Worm (Caenorhabditis elegans) whole organism, L1 larva: Measurements from ENCODE around the gene algn-11.

Experiments used
- C16A3.4 ChIP-seq: fragments of 150-350 bp; optimal IDR thresholded peaks from 2 replicates; lab custom pipeline; 2014; ENCODE audit warnings: missing biosample characterization, missing genetic modification characterization
- C34B4.2 ChIP-seq: sonication (generic microtip); optimal IDR thresholded peaks from 2 replicates; lab custom pipeline; 2017; ENCODE audit warnings: mild to moderate bottlenecking, missing genetic modification characterization, missing compliant biosample characterization
- aly-2 ChIP-seq: fragments of 150-350 bp; optimal IDR thresholded peaks from 2 replicates; lab custom pipeline; 2014; ENCODE audit warnings: missing biosample characterization, missing genetic modification characterization
- ceh-63 ChIP-seq: fragments of 200-800 bp; sonication (Bioruptor generic); optimal IDR thresholded peaks from 2 replicates; lab custom pipeline; 2018; ENCODE audit warnings: mild to moderate bottlenecking, missing genetic modification characterization, missing compliant biosample characterization
- ceh-82 ChIP-seq, 3 experiments: fragments of 150-350 bp in 1 of 3; sonication (generic microtip) in 2 of 3; optimal IDR thresholded peaks; 2 replicates each; lab custom pipeline; 2014 to 2017; ENCODE audit warnings: missing biosample characterization in 3 of 3, missing genetic modification characterization in 3 of 3
- ceh-88 ChIP-seq: fragments of 200-800 bp; sonication (Bioruptor generic); IDR thresholded peaks from 2 replicates; pipeline ENCODE4 v1.3.6; 2022; ENCODE audit warnings: missing genetic modification characterization, missing compliant biosample characterization
- dpl-1 ChIP-seq, 3 experiments: fragments of 150-350 bp in 2 of 3; sonication (generic microtip) in 1 of 3; optimal IDR thresholded peaks; 2 replicates each; lab custom pipeline; 2014 to 2017; ENCODE audit warnings: missing biosample characterization in 3 of 3, missing genetic modification characterization in 3 of 3, missing genetic modification reagents in 3 of 3
- efl-1 ChIP-seq, 4 experiments: fragments of 150-350 bp; optimal IDR thresholded peaks in 3 of 4; peaks in 1 of 4; 1 replicate in 1 of 4; 2 replicates in 3 of 4; lab custom pipeline; 2014; ENCODE audit warnings: missing biosample characterization in 2 of 4, missing genetic modification characterization in 2 of 4, missing genetic modification reagents in 2 of 4
- efl-3 ChIP-seq: fragments of 200-800 bp; sonication (Bioruptor generic); optimal IDR thresholded peaks from 2 replicates; lab custom pipeline; 2018; ENCODE audit warnings: mild to moderate bottlenecking, missing genetic modification characterization, missing compliant biosample characterization
- elt-2 ChIP-seq: sonication (generic microtip); optimal IDR thresholded peaks from 2 replicates; lab custom pipeline; 2016; ENCODE audit warnings: missing genetic modification characterization, mild to moderate bottlenecking, inconsistent platforms, missing compliant biosample characterization, missing genetic modification reagents
- elt-3 ChIP-seq, 6 experiments: fragments of 150-350 bp in 1 of 6; sonication (generic microtip); optimal IDR thresholded peaks; 2 replicates each; lab custom pipeline; 2017 to 2018; ENCODE audit warnings: missing biosample characterization in 6 of 6, missing genetic modification characterization in 6 of 6, inconsistent platforms in 1 of 6
- ets-5 ChIP-seq: fragments of 200-800 bp; sonication (Bioruptor generic); IDR thresholded peaks from 2 replicates; pipeline ENCODE4 v1.3.6; 2022; ENCODE audit warnings: missing genetic modification characterization, missing compliant biosample characterization
- fkh-4 ChIP-seq: sonication (generic microtip); optimal IDR thresholded peaks from 2 replicates; lab custom pipeline; 2016; ENCODE audit warnings: missing compliant biosample characterization, missing genetic modification characterization, borderline replicate concordance
- fos-1 ChIP-seq: fragments of 150-350 bp; optimal IDR thresholded peaks from 2 replicates; lab custom pipeline; 2014; ENCODE audit warnings: missing biosample characterization, missing genetic modification characterization
- hpl-2 ChIP-seq: fragments of 150-350 bp; optimal IDR thresholded peaks from 2 replicates; lab custom pipeline; 2014; ENCODE audit warnings: missing biosample characterization, missing genetic modification reagents, missing genetic modification characterization
- isw-1 ChIP-seq: fragments of 200-800 bp; sonication (Bioruptor generic); IDR thresholded peaks from 2 replicates; pipeline ENCODE4 v1.3.6; 2022; ENCODE audit warnings: missing genetic modification characterization, missing compliant biosample characterization
- jun-1 ChIP-seq: fragments of 150-350 bp; optimal IDR thresholded peaks from 2 replicates; lab custom pipeline; 2014; ENCODE audit warnings: missing biosample characterization, missing genetic modification reagents, missing genetic modification characterization
- lin-13 ChIP-seq: fragments of 150-350 bp; optimal IDR thresholded peaks from 2 replicates; lab custom pipeline; 2014; ENCODE audit warnings: missing biosample characterization, missing genetic modification reagents, missing genetic modification characterization
- lin-14 ChIP-seq: fragments of 200-800 bp; sonication (Bioruptor generic); optimal IDR thresholded peaks from 2 replicates; lab custom pipeline; 2018; ENCODE audit warnings: mild to moderate bottlenecking, missing genetic modification characterization, moderate library complexity, missing compliant biosample characterization
- lin-35 ChIP-seq, 2 experiments: fragments of 150-350 bp; optimal IDR thresholded peaks; 2 replicates each; lab custom pipeline; 2014; ENCODE audit warnings: missing biosample characterization in 2 of 2, missing genetic modification characterization in 2 of 2, missing genetic modification reagents in 2 of 2
- lir-3 ChIP-seq: sonication (generic microtip); optimal IDR thresholded peaks from 2 replicates; lab custom pipeline; 2016; ENCODE audit warnings: mild to moderate bottlenecking, missing genetic modification characterization, moderate library complexity, missing compliant biosample characterization; ENCODE audit not compliant: poor library complexity
- lsy-2 ChIP-seq, 2 experiments: fragments of 150-350 bp; optimal IDR thresholded peaks; 2 replicates each; lab custom pipeline; 2014; ENCODE audit warnings: missing biosample characterization in 2 of 2, missing genetic modification characterization in 2 of 2
- mdl-1 ChIP-seq, 2 experiments: fragments of 150-350 bp; optimal IDR thresholded peaks; 2 replicates each; lab custom pipeline; 2014 to 2017; ENCODE audit warnings: missing biosample characterization in 2 of 2, missing genetic modification characterization in 2 of 2, inconsistent platforms in 1 of 2
- nhr-11 ChIP-seq: fragments of 150-350 bp; optimal IDR thresholded peaks from 2 replicates; lab custom pipeline; 2014; ENCODE audit warnings: missing biosample characterization, missing genetic modification characterization
- nhr-12 ChIP-seq: sonication (generic microtip); optimal IDR thresholded peaks from 2 replicates; lab custom pipeline; 2017; ENCODE audit warnings: missing biosample characterization, missing genetic modification characterization
- nhr-20 ChIP-seq: sonication (generic microtip); optimal IDR thresholded peaks from 2 replicates; lab custom pipeline; 2016; ENCODE audit warnings: mild to moderate bottlenecking, missing genetic modification characterization, missing compliant biosample characterization
- nhr-237 ChIP-seq: fragments of 150-350 bp; optimal IDR thresholded peaks from 2 replicates; lab custom pipeline; 2014; ENCODE audit warnings: missing biosample characterization, missing genetic modification characterization
- nhr-28 ChIP-seq: fragments of 150-350 bp; optimal IDR thresholded peaks from 2 replicates; lab custom pipeline; 2014; ENCODE audit warnings: missing biosample characterization, missing genetic modification characterization
- nhr-71 ChIP-seq: sonication (generic microtip); optimal IDR thresholded peaks from 2 replicates; lab custom pipeline; 2016; ENCODE audit warnings: mild to moderate bottlenecking, missing genetic modification characterization, moderate library complexity, missing compliant biosample characterization
- nhr-84 ChIP-seq: sonication (generic microtip); optimal IDR thresholded peaks from 2 replicates; lab custom pipeline; 2017; ENCODE audit warnings: missing biosample characterization, missing genetic modification characterization
- nhr-90 ChIP-seq: sonication (generic microtip); optimal IDR thresholded peaks from 2 replicates; lab custom pipeline; 2016; ENCODE audit warnings: mild to moderate bottlenecking, missing genetic modification characterization, missing compliant biosample characterization; ENCODE audit not compliant: poor library complexity
- pag-3 ChIP-seq: sonication (generic microtip); optimal IDR thresholded peaks from 2 replicates; lab custom pipeline; 2017; ENCODE audit warnings: missing genetic modification characterization, mild to moderate bottlenecking, missing compliant biosample characterization, antibody characterized with exemption, borderline replicate concordance; ENCODE audit not compliant: insufficient read depth
- rnt-1 ChIP-seq: sonication (generic microtip); optimal IDR thresholded peaks from 2 replicates; lab custom pipeline; 2016; ENCODE audit warnings: mild to moderate bottlenecking, missing genetic modification characterization, moderate library complexity, missing compliant biosample characterization
- snu-23 ChIP-seq: sonication (generic microtip); optimal IDR thresholded peaks from 2 replicates; lab custom pipeline; 2016; ENCODE audit warnings: missing genetic modification characterization, missing compliant biosample characterization
- swsn-7 ChIP-seq: sonication (generic microtip); optimal IDR thresholded peaks from 2 replicates; lab custom pipeline; 2016; ENCODE audit warnings: missing genetic modification characterization, missing compliant biosample characterization
- tlp-1 ChIP-seq: fragments of 150-350 bp; optimal IDR thresholded peaks from 2 replicates; lab custom pipeline; 2014; ENCODE audit warnings: missing biosample characterization, missing genetic modification characterization
- unc-30 ChIP-seq: sonication (generic microtip); optimal IDR thresholded peaks from 2 replicates; lab custom pipeline; 2017; ENCODE audit warnings: missing biosample characterization, missing genetic modification characterization
- unc-86 ChIP-seq: sonication (generic microtip); optimal IDR thresholded peaks from 2 replicates; lab custom pipeline; 2016; ENCODE audit warnings: missing genetic modification characterization, missing compliant biosample characterization
- unc-98 ChIP-seq: fragments of 200-800 bp; sonication (Bioruptor generic); IDR thresholded peaks from 2 replicates; pipeline ENCODE4 v1.3.6; 2022; ENCODE audit warnings: missing genetic modification characterization, missing compliant biosample characterization
- vab-15 ChIP-seq: sonication (generic microtip); optimal IDR thresholded peaks from 2 replicates; lab custom pipeline; 2017; ENCODE audit warnings: missing genotype, mild to moderate bottlenecking, missing genetic modification characterization, missing compliant biosample characterization
- xbp-1 ChIP-seq: sonication (generic microtip); optimal IDR thresholded peaks from 2 replicates; lab custom pipeline; 2016; ENCODE audit warnings: missing genetic modification characterization, missing compliant biosample characterization
- ztf-4 ChIP-seq: fragments of 150-350 bp; optimal IDR thresholded peaks from 2 replicates; lab custom pipeline; 2014; ENCODE audit warnings: missing biosample characterization, missing genetic modification characterization

The algn-11 gene

ce11 chrIII:7314927-7315547, 24.7 kb upstream of the algn-11 start, which contains the start of gene nspg-6:
Gene nspg-6 (minus strand): TSS chrIII:7314977.
- no peak for TF ChIP-seq nhr-237
- no peak for TF ChIP-seq fos-1 (tag; lab: Kevin White, UChicago)
- peak; percentile 14 for TF ChIP-seq elt-2

ce11 chrIII:7314473-7314872, 24.1 kb upstream of the algn-11 start:
- TF ChIP-seq isw-1 (GFP tag; lab: Robert Waterston, UW) (no peak), ceh-88 (no peak), fkh-4 (tag; lab: Kevin White, UChicago) (no peak), elt-3 (tag; optimal IDR thresholded peaks at IDR 0.05; lab: Kevin White, UChicago) (no peak)

ce11 chrIII:7310662-7311340, 20.4 kb upstream of the algn-11 start, which contains the start of the genes F56C9.6 and F56C9.3:
Gene F56C9.6 (minus strand): TSS chrIII:7310773.
Gene F56C9.3 (plus strand): TSS chrIII:7311290.
- TF ChIP-seq xbp-1 (tag; lab: Kevin White, UChicago) = no peak
- TF ChIP-seq pag-3 (tag; lab: Kevin White, UChicago) = no peak
- no peak for TF ChIP-seq unc-86 (tag; lab: Kevin White, UChicago)
- no peak for TF ChIP-seq swsn-7 (tag; lab: Kevin White, UChicago)
- TF ChIP-seq unc-30 = no peak
- TF ChIP-seq snu-23 (GFP tag; lab: Kevin White, UChicago) = no peak
- TF ChIP-seq lsy-2 (tag; optimal IDR thresholded peaks at IDR 0.05; lab: Kevin White, UChicago) = no peak
- no peak for TF ChIP-seq unc-98 (GFP tag; lab: Robert Waterston, UW)
- no peak for TF ChIP-seq elt-3 (tag; optimal IDR thresholded peaks at IDR 0.05; lab: Kevin White, UChicago)
- TF ChIP-seq tlp-1 (tag; lab: Kevin White, UChicago) = no peak

ce11 chrIII:7308600-7309109, 18.3 kb upstream of the algn-11 start, which contains the start of gene acbp-4:
Gene acbp-4 (minus strand): TSS chrIII:7309109.
- TF ChIP-seq mdl-1 (tag; optimal IDR thresholded peaks at IDR 0.05; lab: Kevin White, UChicago) (no peak), efl-3 (GFP tag; lab: Kevin White, UChicago) (no peak), nhr-71 (no peak), nhr-28 (tag; lab: Kevin White, UChicago) (no peak), rnt-1 (tag; lab: Kevin White, UChicago) (no peak), efl-1 (optimal IDR thresholded peaks at IDR 0.05; lab: Kevin White, UChicago) (no peak), efl-1 (GFP tag; optimal IDR thresholded peaks at IDR 0.05 in 1 of 2; lab: Kevin White, UChicago) (no peak), ceh-88 (no peak), swsn-7 (tag; lab: Kevin White, UChicago) (no peak), nhr-11 (no peak), ets-5 (GFP tag; lab: Robert Waterston, UW) (no peak), ceh-63 (no peak), dpl-1 (GFP tag; optimal IDR thresholded peaks at IDR 0.05; lab: Kevin White, UChicago) (no peak), nhr-84 (tag; lab: Kevin White, UChicago) (no peak), ztf-4 (tag; lab: Kevin White, UChicago) (no peak), lir-3 (no peak), C34B4.2 (tag; lab: Kevin White, UChicago) (no peak), nhr-12 (tag; lab: Kevin White, UChicago) (no peak), C16A3.4 (tag; lab: Kevin White, UChicago) (no peak), fos-1 (tag; lab: Kevin White, UChicago) (no peak)

ce11 chrIII:7305649-7305977, 15.3 kb upstream of the algn-11 start:
- TF ChIP-seq nhr-20 (peak; percentile 42), vab-15 (tag; lab: Kevin White, UChicago) (no peak), lin-13 (GFP tag; lab: Kevin White, UChicago) (no peak), ceh-82 (tag; optimal IDR thresholded peaks at IDR 0.05; lab: Kevin White, UChicago) (no peak), nhr-90 (tag; lab: Kevin White, UChicago) (peak; percentile 21), aly-2 (no peak), elt-3 (tag; optimal IDR thresholded peaks at IDR 0.05; lab: Kevin White, UChicago) (peak in 4 of 6 experiments; percentile 20 to 88 (median 44)), pag-3 (tag; lab: Kevin White, UChicago) (no peak), tlp-1 (tag; lab: Kevin White, UChicago) (no peak), lin-14 (peak; percentile 47), nhr-71 (peak; percentile 40), lin-35 (GFP tag; optimal IDR thresholded peaks at IDR 0.05; lab: Kevin White, UChicago) (peak in 1 of 2 experiments; percentile 19), hpl-2 (GFP tag; lab: Kevin White, UChicago) (no peak), xbp-1 (tag; lab: Kevin White, UChicago) (no peak), nhr-11 (no peak), jun-1 (no peak)
